Fruit fly (Drosophila melanogaster) whole organism, prepupa: ENCODE measurements around the gene ATPsynbetaL.
A peak's percentile ranks its signal among the peaks of the same experiment; 100 is the strongest.

Experiments used
- Blimp-1 ChIP-seq: fragments of 200-800 bp; sonication (Bioruptor generic); optimal IDR thresholded peaks from 3 replicates; lab custom pipeline; 2017; ENCODE audit warnings: missing biosample characterization, missing genetic modification characterization, mild to moderate bottlenecking, moderate library complexity, missing genetic modification reagents
- CG10669 ChIP-seq: fragments of 200-800 bp; sonication (Bioruptor generic); optimal IDR thresholded peaks from 3 replicates; lab custom pipeline; 2018; ENCODE audit warnings: missing biosample characterization, mild to moderate bottlenecking, missing genetic modification characterization, moderate library complexity
- CG11294 ChIP-seq: fragments of 200-800 bp; sonication (Bioruptor generic); IDR thresholded peaks from 2 replicates; pipeline ENCODE4 v1.3.6; 2022; ENCODE audit warnings: missing biosample characterization, missing genetic modification characterization
- CG11762 ChIP-seq: fragments of 200-800 bp; sonication (Bioruptor generic); optimal IDR thresholded peaks from 3 replicates; lab custom pipeline; 2016; ENCODE audit warnings: missing biosample characterization, missing genetic modification characterization; ENCODE audit not compliant: insufficient read depth
- CG11902 ChIP-seq: fragments of 200-800 bp; sonication (Bioruptor generic); optimal IDR thresholded peaks from 3 replicates; lab custom pipeline; 2016; ENCODE audit warnings: missing biosample characterization, missing genetic modification characterization
- CG15336 ChIP-seq: fragments of 200-800 bp; sonication (Bioruptor generic); IDR thresholded peaks from 2 replicates; pipeline ENCODE4 v1.3.6; 2022; ENCODE audit warnings: missing biosample characterization, missing genetic modification characterization
- CG1621 ChIP-seq: fragments of 200-800 bp; sonication (Bioruptor generic); optimal IDR thresholded peaks from 3 replicates; lab custom pipeline; 2018; ENCODE audit warnings: missing biosample characterization, mild to moderate bottlenecking, missing genetic modification characterization
- CG16779 ChIP-seq: fragments of 200-800 bp; sonication (Bioruptor generic); optimal IDR thresholded peaks from 3 replicates; lab custom pipeline; 2017; ENCODE audit warnings: missing biosample characterization, mild to moderate bottlenecking, missing genetic modification characterization
- CG3032 ChIP-seq: fragments of 200-800 bp; optimal IDR thresholded peaks from 2 replicates; lab custom pipeline; 2019; ENCODE audit warnings: missing biosample characterization, mild to moderate bottlenecking, missing genetic modification characterization, moderate library complexity
- CG32006 ChIP-seq: fragments of 200-800 bp; sonication (Bioruptor generic); optimal IDR thresholded peaks from 3 replicates; lab custom pipeline; 2017; ENCODE audit warnings: missing biosample characterization, mild to moderate bottlenecking, missing genetic modification characterization
- CG3919 ChIP-seq: fragments of 200-800 bp; sonication (Bioruptor generic); optimal IDR thresholded peaks from 3 replicates; lab custom pipeline; 2016; ENCODE audit warnings: missing biosample characterization, missing genetic modification characterization
- CG6163 ChIP-seq: fragments of 200-800 bp; sonication (Bioruptor generic); IDR thresholded peaks from 3 replicates; pipeline ENCODE4 v1.3.6; 2022; ENCODE audit warnings: missing biosample characterization, missing genetic modification characterization
- CG6792 ChIP-seq: fragments of 200-800 bp; sonication (Bioruptor generic); optimal IDR thresholded peaks from 3 replicates; lab custom pipeline; 2016; ENCODE audit warnings: missing biosample characterization, missing genetic modification characterization
- CG6854 ChIP-seq: fragments of 200-800 bp; sonication (Bioruptor generic); optimal IDR thresholded peaks from 2 replicates; lab custom pipeline; 2017; ENCODE audit warnings: missing biosample characterization, mild to moderate bottlenecking, missing genetic modification characterization
- CG9139 ChIP-seq: fragments of 200-800 bp; sonication (Bioruptor generic); optimal IDR thresholded peaks from 3 replicates; lab custom pipeline; 2017; ENCODE audit warnings: missing biosample characterization, mild to moderate bottlenecking, missing genetic modification characterization
- Eip75B ChIP-seq: fragments of 200-800 bp; sonication (Bioruptor generic); optimal IDR thresholded peaks from 3 replicates; lab custom pipeline; 2016; ENCODE audit warnings: missing biosample characterization, missing genetic modification characterization
- Eip93F ChIP-seq: fragments of 200-800 bp; sonication (Bioruptor generic); optimal IDR thresholded peaks from 2 replicates; lab custom pipeline; 2016; ENCODE audit warnings: missing biosample characterization, mild to moderate bottlenecking, missing genetic modification characterization
- Ets96B ChIP-seq: fragments of 200-800 bp; optimal IDR thresholded peaks from 2 replicates; lab custom pipeline; 2019; ENCODE audit warnings: missing biosample characterization, mild to moderate bottlenecking, missing genetic modification characterization, moderate library complexity
- Hr38 ChIP-seq: sonication (Bioruptor generic); optimal IDR thresholded peaks from 2 replicates; lab custom pipeline; 2016; ENCODE audit warnings: missing biosample characterization, missing genetic modification characterization
- Hr4 ChIP-seq: fragments of 200-800 bp; sonication (Bioruptor generic); optimal IDR thresholded peaks from 3 replicates; lab custom pipeline; 2016; ENCODE audit warnings: missing biosample characterization, missing genetic modification characterization
- Sox102F ChIP-seq: fragments of 200-800 bp; sonication (Bioruptor generic); optimal IDR thresholded peaks from 2 replicates; lab custom pipeline; 2016; ENCODE audit warnings: missing biosample characterization, mild to moderate bottlenecking, missing genetic modification characterization
- Sox14 ChIP-seq: fragments of 200-800 bp; sonication (Bioruptor generic); optimal IDR thresholded peaks from 3 replicates; lab custom pipeline; 2016; ENCODE audit warnings: missing biosample characterization, missing genetic modification characterization
- Sox15 ChIP-seq: fragments of 200-800 bp; sonication (Bioruptor generic); optimal IDR thresholded peaks from 3 replicates; lab custom pipeline; 2016; ENCODE audit warnings: missing biosample characterization, missing genetic modification characterization
- achi ChIP-seq: fragments of 200-800 bp; sonication (Bioruptor generic); optimal IDR thresholded peaks from 3 replicates; lab custom pipeline; 2016; ENCODE audit warnings: missing biosample characterization, missing genetic modification characterization
- acj6 ChIP-seq: fragments of 200-800 bp; sonication (Bioruptor generic); optimal IDR thresholded peaks from 3 replicates; lab custom pipeline; 2016; ENCODE audit warnings: missing biosample characterization, missing genetic modification characterization
- cyc ChIP-seq: fragments of 200-800 bp; sonication (Bioruptor generic); optimal IDR thresholded peaks from 3 replicates; lab custom pipeline; 2016; ENCODE audit warnings: missing biosample characterization, missing genetic modification characterization
- dsx ChIP-seq: fragments of 200-800 bp; optimal IDR thresholded peaks from 3 replicates; lab custom pipeline; 2019; ENCODE audit warnings: missing biosample characterization, mild to moderate bottlenecking, missing genetic modification characterization, moderate library complexity; ENCODE audit not compliant: poor library complexity, severe bottlenecking
- esn ChIP-seq: fragments of 200-800 bp; sonication (Bioruptor generic); optimal IDR thresholded peaks from 2 replicates; lab custom pipeline; 2016; ENCODE audit warnings: missing biosample characterization, mild to moderate bottlenecking, missing genetic modification characterization, moderate library complexity
- fd59A ChIP-seq: fragments of 200-800 bp; sonication (Bioruptor generic); optimal IDR thresholded peaks from 2 replicates; lab custom pipeline; 2017; ENCODE audit warnings: missing biosample characterization, mild to moderate bottlenecking, missing genetic modification characterization, missing genetic modification reagents
- fd85E ChIP-seq: fragments of 200-800 bp; sonication (Bioruptor generic); optimal IDR thresholded peaks from 3 replicates; lab custom pipeline; 2016; ENCODE audit warnings: missing biosample characterization, missing genetic modification characterization
- fkh ChIP-seq: fragments of 200-800 bp; sonication (Bioruptor generic); optimal IDR thresholded peaks from 3 replicates; lab custom pipeline; 2017; ENCODE audit warnings: missing biosample characterization, mild to moderate bottlenecking, missing genetic modification characterization, moderate library complexity
- lz ChIP-seq: fragments of 200-800 bp; sonication (Bioruptor generic); optimal IDR thresholded peaks from 3 replicates; lab custom pipeline; 2016; ENCODE audit warnings: missing biosample characterization, missing genetic modification characterization
- pdm3 ChIP-seq: fragments of 200-800 bp; sonication (Bioruptor generic); optimal IDR thresholded peaks from 3 replicates; lab custom pipeline; 2016; ENCODE audit warnings: missing biosample characterization, missing genetic modification characterization
- salr ChIP-seq, 2 experiments: fragments of 200-800 bp; sonication (Bioruptor generic); optimal IDR thresholded peaks; 3 replicates each; lab custom pipeline; 2016 to 2018; ENCODE audit warnings: missing biosample characterization in 2 of 2, missing genetic modification characterization in 2 of 2, mild to moderate bottlenecking in 1 of 2
- spab ChIP-seq: fragments of 200-800 bp; sonication (Bioruptor generic); optimal IDR thresholded peaks from 2 replicates; lab custom pipeline; 2017; ENCODE audit warnings: missing biosample characterization, mild to moderate bottlenecking, missing genetic modification characterization, missing genetic modification reagents
- ss ChIP-seq, 2 experiments: fragments of 200-800 bp; sonication (Bioruptor generic); optimal IDR thresholded peaks; 2 replicates in 1 of 2; 3 replicates in 1 of 2; lab custom pipeline; 2017 to 2018; ENCODE audit warnings: mild to moderate bottlenecking in 2 of 2, missing biosample characterization in 2 of 2, missing genetic modification characterization in 2 of 2, moderate library complexity in 1 of 2
- svp ChIP-seq: fragments of 200-800 bp; sonication (Bioruptor generic); peaks from one replicate; lab custom pipeline; 2016; ENCODE audit warnings: missing biosample characterization, missing genetic modification characterization
- topi ChIP-seq: fragments of 200-800 bp; sonication (Bioruptor generic); optimal IDR thresholded peaks from 3 replicates; lab custom pipeline; 2016; ENCODE audit warnings: missing biosample characterization, missing genetic modification characterization

Gene ATPsynbetaL

DNA sequence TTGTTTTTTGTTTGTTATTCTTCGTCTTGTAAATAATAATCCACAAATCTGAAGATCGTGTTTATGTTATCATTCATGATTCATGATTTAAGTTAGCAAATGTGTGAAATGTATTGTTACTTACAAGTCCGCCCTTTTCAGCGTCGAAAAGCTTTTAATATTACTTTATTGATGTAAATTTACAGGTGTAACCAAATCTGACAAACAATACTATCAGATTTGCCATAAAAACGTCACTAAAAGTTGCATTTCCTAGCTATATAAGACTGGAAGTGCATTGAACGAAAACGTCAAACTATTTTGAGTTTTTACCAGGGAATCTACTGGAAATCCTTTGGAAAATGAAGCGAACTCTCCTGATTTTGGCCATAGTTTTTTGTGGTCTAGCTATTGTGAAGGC, 15.4 kb upstream of the ATPsynbetaL start, which contains the start of gene CG33258:
Gene CG33258 (plus strand): TSS at position 301 of the 400 bp plus-strand sequence.
- TF ChIP-seq fd85E (GFP tag; lab: Kevin White, UChicago) = no peak

DNA sequence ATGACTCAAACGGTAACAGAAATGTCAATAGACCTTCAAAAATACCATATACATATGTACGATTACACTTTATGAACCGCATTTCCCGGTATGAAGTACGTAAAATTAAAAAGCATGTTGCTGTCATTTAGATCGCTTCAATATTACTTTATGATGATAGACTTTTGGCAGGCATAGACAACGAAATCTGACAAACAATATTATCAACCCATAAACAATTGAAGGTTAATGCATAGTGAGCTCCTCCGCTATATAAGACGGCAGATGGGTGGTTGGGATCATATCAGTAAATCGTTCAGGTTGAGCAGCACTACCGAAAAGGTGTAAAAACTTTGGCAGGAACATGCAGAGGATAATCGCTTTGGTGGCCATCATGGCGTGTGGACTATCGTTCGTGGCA, 13.9 kb upstream of the ATPsynbetaL start, which contains the start of gene CG13075:
Gene CG13075 (plus strand): TSS at position 301 of the 400 bp plus-strand sequence.
- TF ChIP-seq lz (GFP tag; lab: Kevin White, UChicago) (no peak), svp (GFP tag; lab: Kevin White, UChicago) (no peak), Eip75B (GFP tag; lab: Kevin White, UChicago) (no peak)

DNA sequence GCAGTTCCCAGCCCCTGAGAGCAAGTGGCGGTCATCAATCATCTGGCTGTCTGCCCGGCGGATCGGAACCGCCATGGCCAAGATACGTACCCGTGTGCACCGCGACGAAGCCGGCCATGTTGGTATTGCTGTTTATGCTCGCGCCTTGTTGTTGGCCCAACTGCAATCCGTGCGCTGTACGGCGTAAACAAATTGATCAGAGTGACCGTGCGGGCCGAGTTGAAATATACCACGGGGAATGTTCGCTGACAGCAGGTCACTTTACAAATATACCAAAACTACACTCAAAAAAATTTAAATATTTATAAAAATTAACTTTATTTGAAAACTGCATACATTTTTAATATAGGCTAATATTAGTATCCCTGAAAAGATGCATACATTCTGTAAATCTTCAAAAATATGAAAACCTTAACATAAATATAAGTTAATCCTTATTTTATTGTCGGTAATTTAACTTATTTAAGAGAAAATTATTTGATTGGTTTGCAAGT, 10.3 kb upstream of the ATPsynbetaL start, which contains the start of gene Tasp1:
Gene Tasp1 (minus strand): TSS at position 203 of the 494 bp plus-strand sequence.
- TF ChIP-seq ss (GFP tag; optimal IDR thresholded peaks at IDR 0.05; lab: Kevin White, UChicago) (no peak), Sox102F (no peak), CG1621 (tag; lab: Kevin White, UChicago) (peak; percentile 100), pdm3 (no peak), CG6792 (no peak), CG3919 (GFP tag; lab: Kevin White, UChicago) (no peak), esn (GFP tag; lab: Kevin White, UChicago) (peak; percentile 55), CG3032 (tag; lab: Kevin White, UChicago) (peak; percentile 56), Hr4 (GFP tag; lab: Kevin White, UChicago) (no peak), cyc (peak; percentile 22), Blimp-1 (GFP tag; lab: Kevin White, UChicago) (no peak), CG9139 (no peak), CG15336 (peak; percentile 62), Sox15 (no peak)

DNA sequence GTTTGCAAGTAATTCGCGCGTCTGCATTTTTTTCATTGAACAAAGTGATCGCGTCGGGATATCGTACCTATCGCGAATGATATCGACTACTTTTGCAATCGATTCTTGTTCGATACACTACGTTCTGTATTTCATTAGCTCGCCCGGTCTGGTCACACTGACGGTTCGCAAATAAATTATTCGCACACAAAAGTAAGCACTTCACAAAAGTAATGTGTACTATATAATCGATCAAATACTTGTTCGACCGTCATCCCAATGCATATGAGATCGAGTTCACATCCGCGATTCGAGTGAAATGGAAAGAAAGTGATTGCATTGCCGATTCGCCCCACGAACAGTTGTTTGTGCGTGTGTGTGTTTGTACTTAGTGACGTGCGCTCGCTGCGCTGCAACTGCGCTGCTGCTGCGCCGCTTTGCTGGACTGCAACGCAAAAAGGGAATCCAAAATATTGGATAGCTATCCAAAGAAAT, 7.3 kb upstream of the ATPsynbetaL start, which contains the start of the genes CG5235 and ClC-c:
Gene CG5235 (minus strand): TSS at position 63 of the 474 bp plus-strand sequence.
Gene ClC-c (plus strand): TSS at position 125 of the 474 bp plus-strand sequence.
- no peak for TF ChIP-seq Ets96B (tag; lab: Kevin White, UChicago)
- TF ChIP-seq esn (GFP tag; lab: Kevin White, UChicago) = peak; percentile 5
- TF ChIP-seq acj6 (GFP tag; lab: Kevin White, UChicago) = no peak
- peak; percentile 34 for TF ChIP-seq Sox14 (GFP tag; lab: Kevin White, UChicago)
- peak; percentile 69 for TF ChIP-seq fkh (GFP tag; lab: Kevin White, UChicago)
- peak; percentile 53 for TF ChIP-seq CG6854 (GFP tag; lab: Kevin White, UChicago)

DNA sequence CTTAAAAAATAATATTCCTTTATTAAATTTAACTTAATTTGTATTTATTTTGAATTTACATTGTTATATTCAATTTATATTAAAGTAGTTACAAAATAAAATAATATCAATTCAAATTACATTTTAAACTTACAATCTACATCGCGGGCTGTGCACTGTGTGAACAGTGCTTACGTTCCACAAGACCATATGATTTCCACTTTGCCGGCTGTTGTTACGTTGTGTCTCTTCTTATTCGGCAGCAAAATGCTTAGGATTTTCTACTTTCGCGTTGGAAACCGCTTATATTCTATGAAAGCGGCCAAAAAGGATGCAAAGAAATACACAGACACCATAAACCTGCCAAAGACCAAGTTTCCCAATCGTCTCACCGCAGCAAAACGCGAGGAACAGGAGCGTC, 2.4 kb downstream of the ATPsynbetaL start, which contains the start of gene IleRS-m:
Gene IleRS-m (plus strand): TSS at position 222 of the 400 bp plus-strand sequence.
- TF ChIP-seq CG16779 (tag; lab: Kevin White, UChicago) = no peak
- no peak for TF ChIP-seq salr (GFP tag; optimal IDR thresholded peaks at IDR 0.05; lab: Kevin White, UChicago)
- no peak for TF ChIP-seq achi (GFP tag; lab: Kevin White, UChicago)
- TF ChIP-seq CG11294 (GFP tag; lab: Robert Waterston, UW) = no peak
- TF ChIP-seq Sox15 = no peak
- TF ChIP-seq CG10669 (GFP tag; lab: Kevin White, UChicago) = no peak

DNA sequence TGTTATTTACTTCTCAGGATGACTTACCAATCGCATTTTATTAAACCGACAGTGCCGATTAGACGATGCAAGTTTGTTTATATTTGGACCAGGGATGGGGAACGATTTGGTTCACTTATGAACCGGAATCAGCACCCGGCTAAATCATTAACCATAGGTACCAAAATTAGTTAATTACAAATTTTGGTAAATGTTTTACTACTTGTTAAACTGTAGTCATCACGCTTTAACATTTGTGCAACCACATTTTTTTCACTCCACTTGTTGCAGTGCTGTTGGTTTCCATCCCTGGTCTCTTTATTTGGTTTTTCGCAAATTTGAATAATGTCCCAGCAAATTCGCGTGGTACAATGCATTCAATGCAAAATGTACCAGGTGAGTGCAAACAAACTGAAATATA, 7.9 kb downstream of the ATPsynbetaL start, which contains the start of the genes IntS9 and CG43295:
Gene IntS9 (minus strand): TSS at position 100 of the 400 bp plus-strand sequence.
Gene CG43295 (plus strand): TSS at position 325 of the 400 bp plus-strand sequence.
- TF ChIP-seq ss (GFP tag; optimal IDR thresholded peaks at IDR 0.05; lab: Kevin White, UChicago) (no peak), svp (GFP tag; lab: Kevin White, UChicago) (no peak), CG15336 (peak; percentile 80), lz (GFP tag; lab: Kevin White, UChicago) (peak; percentile 90), Sox15 (peak; percentile 76), Hr38 (GFP tag; lab: Kevin White, UChicago) (peak; percentile 77), CG1621 (tag; lab: Kevin White, UChicago) (no peak), esn (GFP tag; lab: Kevin White, UChicago) (peak; percentile 93), CG6792 (peak; percentile 85), topi (no peak), CG11294 (GFP tag; lab: Robert Waterston, UW) (peak; percentile 64), dsx (GFP tag; lab: Kevin White, UChicago) (no peak), fd59A (GFP tag; lab: Kevin White, UChicago) (peak; percentile 58), CG9139 (no peak), CG11762 (GFP tag; lab: Kevin White, UChicago) (peak; percentile 84), CG32006 (GFP tag; lab: Kevin White, UChicago) (no peak), CG10669 (GFP tag; lab: Kevin White, UChicago) (no peak), spab (GFP tag; lab: Kevin White, UChicago) (no peak), Eip93F (GFP tag; lab: Kevin White, UChicago) (peak; percentile 30), CG11902 (peak; percentile 71), CG6163 (peak; percentile 91), CG6854 (GFP tag; lab: Kevin White, UChicago) (no peak), fd85E (GFP tag; lab: Kevin White, UChicago) (no peak)
